Worm (Caenorhabditis elegans): ENCODE data around the gene T10C6.16.

DNA sequence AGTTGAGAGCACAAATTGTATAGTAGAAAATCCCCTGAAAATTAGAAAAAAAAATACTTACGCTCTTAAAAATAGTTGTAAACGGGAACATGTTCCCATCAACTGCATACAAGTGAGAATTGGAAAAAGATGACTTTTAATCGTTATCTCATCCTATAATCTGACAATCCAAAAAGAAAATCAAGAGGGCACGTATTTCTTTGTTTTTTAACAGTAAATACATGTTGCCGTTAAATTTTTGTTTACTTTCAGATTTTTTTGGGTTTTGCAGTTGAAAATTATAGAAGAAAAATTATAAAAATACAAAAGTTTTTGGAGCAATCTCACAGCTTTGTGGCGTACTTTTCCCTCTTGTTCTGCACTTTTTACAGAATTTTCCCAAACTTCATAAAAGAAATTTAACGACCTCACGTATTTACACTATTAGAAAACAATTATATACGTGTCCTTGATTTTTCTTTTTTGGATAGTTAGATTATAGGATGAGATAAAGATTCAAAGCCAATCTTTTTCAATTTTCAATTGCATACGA, 36.1 kb downstream of the T10C6.16 start, which contains the start of the genes C06C6.9 and C06C6.8:
- TF ChIP-seq ztf-29 (GFP tag; IDR thresholded peaks at IDR 0.05) (no peak), ref-1 (GFP tag; conservative IDR thresholded peaks at IDR 0.05) (no peak), flt-1 (GFP tag; IDR thresholded peaks at IDR 0.05) (no peak), ztf-23 (GFP tag; IDR thresholded peaks at IDR 0.05) (no peak), cog-1 (tag; optimal IDR thresholded peaks at IDR 0.05) (no peak), T22C8.4 (GFP tag; IDR thresholded peaks at IDR 0.05) (no peak)
